Worm (Caenorhabditis elegans): ENCODE measurements around the gene T08D10.5.
"Not testable (repeated sequence)": the region's sequence is repeated elsewhere in the genome, so short reads cannot be mapped to it uniquely, and the experiment has no call there.

DNA sequence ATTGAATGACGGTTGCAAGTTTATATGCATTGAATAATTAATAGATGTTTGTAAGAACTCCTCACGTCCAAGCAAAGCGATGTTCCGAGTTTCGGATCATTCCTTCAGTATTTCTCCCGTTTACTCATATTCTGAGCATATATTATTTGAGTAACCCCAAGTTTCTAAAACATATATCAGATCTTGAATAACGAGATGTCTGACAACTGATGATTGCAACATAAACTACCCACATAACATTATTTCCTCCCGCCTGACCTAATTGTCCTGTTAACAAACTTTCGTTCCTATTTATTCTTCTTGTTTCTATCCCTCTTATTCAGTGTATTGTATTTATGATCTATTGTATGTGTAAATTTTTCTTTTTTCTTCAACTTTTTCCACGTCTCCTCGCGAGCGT lies 3.8 kb downstream of the T08D10.5 start, which contains the start of gene C49F5.13:
- not testable (repeated sequence) for TF ChIP-seq nhr-12 (tag; optimal IDR thresholded peaks at IDR 0.05); sptf-1 (tag; optimal IDR thresholded peaks at IDR 0.05); nhr-76 (tag; optimal IDR thresholded peaks at IDR 0.05); lin-32 (GFP tag; optimal IDR thresholded peaks at IDR 0.05)
